Fruit fly (Drosophila melanogaster): ENCODE results near the gene hzg.

The hzg gene

DNA sequence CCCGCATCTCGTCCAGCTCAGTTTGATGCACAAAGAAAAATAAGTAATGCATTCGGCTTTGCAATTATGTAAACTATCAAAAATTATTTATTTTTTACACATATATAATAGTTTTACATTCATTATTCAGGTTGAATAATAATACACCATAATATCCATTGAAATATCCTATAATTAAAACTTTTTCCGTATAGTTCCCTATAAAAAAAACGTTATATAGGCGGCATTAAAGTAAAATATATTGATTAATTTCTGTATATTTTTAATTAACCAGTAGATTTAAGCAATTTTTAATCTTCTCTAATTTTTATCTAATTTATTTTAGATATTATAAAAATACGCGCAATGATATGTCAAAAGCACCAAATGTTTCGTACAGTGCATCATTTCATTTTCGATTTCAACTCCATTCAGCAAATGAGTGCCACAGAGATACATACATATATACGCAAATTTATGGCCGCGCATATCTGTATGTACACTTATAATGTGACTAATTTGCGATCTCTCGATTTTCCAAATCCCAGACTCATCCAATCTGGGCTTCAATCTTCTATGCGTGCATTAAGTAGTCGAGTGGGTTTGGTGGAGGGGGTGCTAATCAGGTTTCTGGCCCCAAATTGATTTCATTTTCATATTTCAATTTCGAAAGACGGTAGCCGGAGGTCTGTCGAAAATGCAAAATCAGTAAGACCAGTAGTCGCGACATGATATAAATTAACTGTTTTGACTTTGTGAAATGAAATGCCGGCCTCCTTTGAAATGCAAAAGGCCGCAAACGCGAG lies 8.9 kb upstream of the hzg start (continued):
- TF ChIP-seq Adf1 (GFP tag; IDR thresholded peaks at IDR 0.05), result no peak
- TF ChIP-seq CG34376 (GFP tag; optimal IDR thresholded peaks at IDR 0.05), result no peak
- TF ChIP-seq Xrp1 (GFP tag; IDR thresholded peaks at IDR 0.05), result 0 out of 2 replicates have a peak, but pooled peaks have one; percentile 13
- no peak for TF ChIP-seq wek (GFP tag; optimal IDR thresholded peaks at IDR 0.05)
- peak; percentile 49 for TF ChIP-seq CG15696 (tag; optimal IDR thresholded peaks at IDR 0.05)
- peak; percentile 57 for TF ChIP-seq Awh (GFP tag; IDR thresholded peaks at IDR 0.05)
- peak; percentile 30 for TF ChIP-seq Sox100B (GFP tag; optimal IDR thresholded peaks at IDR 0.05)
- TF ChIP-seq CG4854 (GFP tag; optimal IDR thresholded peaks at IDR 0.05), result no peak
- peak; percentile 28 for TF ChIP-seq Oli (tag; optimal IDR thresholded peaks at IDR 0.05)
- TF ChIP-seq CG13296 (GFP tag; optimal IDR thresholded peaks at IDR 0.05), result no peak
- no peak for TF ChIP-seq CG32532 (GFP tag; IDR thresholded peaks at IDR 0.05)
- TF ChIP-seq bowl (GFP tag; IDR thresholded peaks at IDR 0.05), result peak; percentile 72; the same call in 1 of the 2 replicates
- TF ChIP-seq CG18764 (GFP tag; optimal IDR thresholded peaks at IDR 0.05), result no peak
- peak; percentile 68 for TF ChIP-seq CG11504 (tag; optimal IDR thresholded peaks at IDR 0.05)
- no peak for TF ChIP-seq ara (GFP tag; IDR thresholded peaks at IDR 0.05)
- no peak for TF ChIP-seq bcd (GFP tag; optimal IDR thresholded peaks at IDR 0.05)
- no peak for TF ChIP-seq stc (GFP tag; IDR thresholded peaks at IDR 0.05)
- no peak for TF ChIP-seq fru (optimal IDR thresholded peaks at IDR 0.05)
- TF ChIP-seq CG14710 (tag; optimal IDR thresholded peaks at IDR 0.05), result peak; percentile 48
- no peak for TF ChIP-seq slbo (GFP tag; IDR thresholded peaks at IDR 0.05)
- TF ChIP-seq row (GFP tag; IDR thresholded peaks at IDR 0.05), result 0 out of 3 replicates have a peak, but pooled peaks have one; percentile 22
- TF ChIP-seq CG10321 (GFP tag; IDR thresholded peaks at IDR 0.05), result no peak
- TF ChIP-seq run (tag; optimal IDR thresholded peaks at IDR 0.05), result no peak
- no peak for TF ChIP-seq CG15514 (GFP tag; optimal IDR thresholded peaks at IDR 0.05)
- peak; percentile 39 for TF ChIP-seq dmrt99B (tag; optimal IDR thresholded peaks at IDR 0.05)
- TF ChIP-seq Oaz (GFP tag; IDR thresholded peaks at IDR 0.05), result no peak
- no peak for TF ChIP-seq CG12299 (tag; optimal IDR thresholded peaks at IDR 0.05)
- TF ChIP-seq Eip74EF (GFP tag; optimal IDR thresholded peaks at IDR 0.05), result no peak
- TF ChIP-seq CG8944 (GFP tag; optimal IDR thresholded peaks at IDR 0.05), result no peak
- TF ChIP-seq Xbp1 (GFP tag; optimal IDR thresholded peaks at IDR 0.05), result no peak
- TF ChIP-seq CG4404 (GFP tag; IDR thresholded peaks at IDR 0.05), result no peak
- TF ChIP-seq Atf3 (GFP tag; optimal IDR thresholded peaks at IDR 0.05), result no peak
- no peak for TF ChIP-seq Drgx (GFP tag; IDR thresholded peaks at IDR 0.05)
- TF ChIP-seq pita (GFP tag; optimal IDR thresholded peaks at IDR 0.05), result no peak
- TF ChIP-seq nom (GFP tag; optimal IDR thresholded peaks at IDR 0.05), result no peak
- TF ChIP-seq dpn (GFP tag; optimal IDR thresholded peaks at IDR 0.05), result no peak
- no peak for TF ChIP-seq CG10565 (GFP tag; optimal IDR thresholded peaks at IDR 0.05)
- no peak for TF ChIP-seq hbn (GFP tag; IDR thresholded peaks at IDR 0.05; ENCODE audit: partially characterized antibody)
- TF ChIP-seq sd (tag; optimal IDR thresholded peaks at IDR 0.05), result peak; percentile 20
- TF ChIP-seq CG12769 (tag; optimal IDR thresholded peaks at IDR 0.05), result no peak
- TF ChIP-seq Trl (optimal IDR thresholded peaks at IDR 0.05), result no peak
- no peak for TF ChIP-seq Trl (GFP tag; optimal IDR thresholded peaks at IDR 0.05)
- TF ChIP-seq gce (GFP tag; IDR thresholded peaks at IDR 0.05), result no peak
- TF ChIP-seq CG17829 (tag; optimal IDR thresholded peaks at IDR 0.05), result peak; percentile 57
- peak in 1 of 3 experiments; percentile 55 for TF ChIP-seq lola (GFP tag; optimal IDR thresholded peaks at IDR 0.05)
- no peak for TF ChIP-seq NK7.1 (GFP tag; optimal IDR thresholded peaks at IDR 0.05)
- no peak for TF ChIP-seq sisA (GFP tag; IDR thresholded peaks at IDR 0.05)
- TF ChIP-seq fd64A (GFP tag; optimal IDR thresholded peaks at IDR 0.05), result no peak
- TF ChIP-seq pzg (GFP tag; optimal IDR thresholded peaks at IDR 0.05), result no peak
- no peak for TF ChIP-seq B-H1 (GFP tag; IDR thresholded peaks at IDR 0.05)
